Fruit fly (Drosophila melanogaster): ENCODE measurements around the gene sinu.

sinu gene

dm6 chr3L:5510760-5511159 is 50.6 kb downstream of the sinu start, which contains the start of gene CG34342:
CG34342 (minus strand) TSS chr3L:5510860.
- TF ChIP-seq Sp1 (GFP tag; optimal IDR thresholded peaks at IDR 0.05) (no peak), Mio (GFP tag; optimal IDR thresholded peaks at IDR 0.05) (no peak), lola (GFP tag; optimal IDR thresholded peaks at IDR 0.05) (no peak), Hnf4 (GFP tag; optimal IDR thresholded peaks at IDR 0.05) (no peak), Abd-B (GFP tag; optimal IDR thresholded peaks at IDR 0.05) (no peak), woc (GFP tag; optimal IDR thresholded peaks at IDR 0.05) (no peak), h (GFP tag; optimal IDR thresholded peaks at IDR 0.05) (no peak), GATAd (GFP tag; optimal IDR thresholded peaks at IDR 0.05) (no peak), fru (GFP tag; optimal IDR thresholded peaks at IDR 0.05) (no peak), psq (GFP tag; optimal IDR thresholded peaks at IDR 0.05) (no peak), Dif (GFP tag; optimal IDR thresholded peaks at IDR 0.05; ENCODE audit: partially characterized antibody) (no peak), Vsx2 (GFP tag; optimal IDR thresholded peaks at IDR 0.05; ENCODE audit: partially characterized antibody) (no peak), Rel (GFP tag; optimal IDR thresholded peaks at IDR 0.05) (no peak), Rel (tag; optimal IDR thresholded peaks at IDR 0.05) (no peak), Myc (optimal IDR thresholded peaks at IDR 0.05) (no peak), Hr83 (GFP tag; optimal IDR thresholded peaks at IDR 0.05; ENCODE audit: poor library complexity, severe bottlenecking) (no peak), OdsH (GFP tag; optimal IDR thresholded peaks at IDR 0.05) (no peak), dsf (GFP tag; optimal IDR thresholded peaks at IDR 0.05; ENCODE audit: borderline replicate concordance) (no peak)

Measured in whole organism, wandering third instar larva.